Worm (Caenorhabditis elegans) whole organism, dauer: ENCODE measurements around the gene Y57G11B.3.

Experiments
- unc-62 ChIP-seq: sonication (generic microtip); optimal IDR thresholded peaks from 2 replicates; lab custom pipeline; 2017; ENCODE audit warnings: missing biosample characterization, missing genetic modification reagents, missing genetic modification characterization

Gene Y57G11B.3

ce11 chrIV:14609774-14610173, 35.6 kb upstream of the Y57G11B.3 start:
- no peak for TF ChIP-seq unc-62 (GFP tag; lab: Kevin White, UChicago)

ce11 chrIV:14608605-14609004, 34.4 kb upstream of the Y57G11B.3 start:
- no peak for TF ChIP-seq unc-62 (GFP tag; lab: Kevin White, UChicago)

- TF ChIP-seq unc-62 (GFP tag; lab: Kevin White, UChicago): no peak
Measured at ce11 chrIV:14606469-14606868, 32.3 kb upstream of the Y57G11B.3 start.

ce11 chrIV:14605143-14605542, 31.0 kb upstream of the Y57G11B.3 start:
- no peak for TF ChIP-seq unc-62 (GFP tag; lab: Kevin White, UChicago)

- TF ChIP-seq unc-62 (GFP tag; lab: Kevin White, UChicago): no peak
Measured at ce11 chrIV:14603022-14603421, 28.8 kb upstream of the Y57G11B.3 start.

ce11 chrIV:14599321-14599720, 25.1 kb upstream of the Y57G11B.3 start:
- no peak for TF ChIP-seq unc-62 (GFP tag; lab: Kevin White, UChicago)

ce11 chrIV:14594249-14594648, 20.1 kb upstream of the Y57G11B.3 start:
- TF ChIP-seq unc-62 (GFP tag; lab: Kevin White, UChicago): no peak

- no peak for TF ChIP-seq unc-62 (GFP tag; lab: Kevin White, UChicago)
Measured at ce11 chrIV:14587589-14587988, 13.4 kb upstream of the Y57G11B.3 start.

- no peak for TF ChIP-seq unc-62 (GFP tag; lab: Kevin White, UChicago)
Measured at ce11 chrIV:14586759-14587158, 12.6 kb upstream of the Y57G11B.3 start.

ce11 chrIV:14580939-14581338, 6.8 kb upstream of the Y57G11B.3 start, which contains the start of gene irld-18:
TSS of gene irld-18 (minus strand) at chrIV:14581039.
- TF ChIP-seq unc-62 (GFP tag; lab: Kevin White, UChicago): no peak

- no peak for TF ChIP-seq unc-62 (GFP tag; lab: Kevin White, UChicago)
Measured at ce11 chrIV:14578650-14579193, 4.5 kb upstream of the Y57G11B.3 start, which contains the start of gene Y57G11B.8. TSS of gene Y57G11B.8 (minus strand) at chrIV:14578700.

ce11 chrIV:14576471-14576870, 2.3 kb upstream of the Y57G11B.3 start:
- no peak for TF ChIP-seq unc-62 (GFP tag; lab: Kevin White, UChicago)

- TF ChIP-seq unc-62 (GFP tag; lab: Kevin White, UChicago): no peak
Measured at ce11 chrIV:14573068-14573467, 1.1 kb downstream of the Y57G11B.3 start.

ce11 chrIV:14572607-14573006, 1.6 kb downstream of the Y57G11B.3 start, which contains the start of gene glb-34:
TSS of gene glb-34 (minus strand) at chrIV:14572707.
- no peak for TF ChIP-seq unc-62 (GFP tag; lab: Kevin White, UChicago)

ce11 chrIV:14571626-14572025, 2.6 kb downstream of the Y57G11B.3 start:
- TF ChIP-seq unc-62 (GFP tag; lab: Kevin White, UChicago): no peak

- TF ChIP-seq unc-62 (GFP tag; lab: Kevin White, UChicago): no peak
Measured at ce11 chrIV:14565062-14565461, 9.1 kb downstream of the Y57G11B.3 start, which contains the start of gene Y57G11B.2. TSS of gene Y57G11B.2 (plus strand) at chrIV:14565362.

- TF ChIP-seq unc-62 (GFP tag; lab: Kevin White, UChicago): no peak
Measured at ce11 chrIV:14562649-14563268, 11.4 kb downstream of the Y57G11B.3 start.
